Fruit fly (Drosophila melanogaster): ENCODE results near the gene CG45067.

The CG45067 gene

dm6 chr3L:3080084-3080994 lies 33.9 kb downstream of the CG45067 start (continued):
- TF ChIP-seq CG9932 (GFP tag; IDR thresholded peaks at IDR 0.05), result no peak
- TF ChIP-seq Dfd (GFP tag; optimal IDR thresholded peaks at IDR 0.05), result no peak
- no peak for TF ChIP-seq Camta (GFP tag; optimal IDR thresholded peaks at IDR 0.05)
- no peak for TF ChIP-seq zf30C (GFP tag; optimal IDR thresholded peaks at IDR 0.05)
- TF ChIP-seq CG1024 (GFP tag; IDR thresholded peaks at IDR 0.05), result no peak
- peak; percentile 53 for TF ChIP-seq stc (GFP tag; IDR thresholded peaks at IDR 0.05)
- TF ChIP-seq nom (GFP tag; optimal IDR thresholded peaks at IDR 0.05), result no peak
- peak; percentile 95 for TF ChIP-seq CG6654 (GFP tag; optimal IDR thresholded peaks at IDR 0.05)
- TF ChIP-seq CG2889 (GFP tag; IDR thresholded peaks at IDR 0.05), result no peak
- TF ChIP-seq CG2199 (GFP tag; IDR thresholded peaks at IDR 0.05), result 0 out of 3 replicates have a peak, but pooled peaks have one; percentile 25
- TF ChIP-seq CG6689 (GFP tag; IDR thresholded peaks at IDR 0.05), result peak; percentile 43
- TF ChIP-seq psq (GFP tag; optimal IDR thresholded peaks at IDR 0.05), result no peak
- TF ChIP-seq dm (GFP tag; optimal IDR thresholded peaks at IDR 0.05), result no peak
- no peak for TF ChIP-seq esg (GFP tag; conservative IDR thresholded peaks at IDR 0.05)
- TF ChIP-seq jumu (GFP tag; optimal IDR thresholded peaks at IDR 0.05), result no peak
- no peak for TF ChIP-seq TFAM (GFP tag; optimal IDR thresholded peaks at IDR 0.05)
- TF ChIP-seq CG30403 (GFP tag; optimal IDR thresholded peaks at IDR 0.05), result no peak
- no peak for TF ChIP-seq CG10431 (GFP tag; optimal IDR thresholded peaks at IDR 0.05)
- no peak for TF ChIP-seq her (GFP tag; optimal IDR thresholded peaks at IDR 0.05)
- peak; percentile 27; the same call in 1 of the 3 replicates for TF ChIP-seq Dbx (GFP tag; IDR thresholded peaks at IDR 0.05)
- TF ChIP-seq sna (GFP tag; IDR thresholded peaks at IDR 0.05; ENCODE audit: partially characterized antibody), result no peak
- no peak for TF ChIP-seq pzg (GFP tag; optimal IDR thresholded peaks at IDR 0.05)
- no peak for TF ChIP-seq CG7271 (tag; optimal IDR thresholded peaks at IDR 0.05)
- TF ChIP-seq ERR (GFP tag; optimal IDR thresholded peaks at IDR 0.05), result no peak
- TF ChIP-seq tio (GFP tag; optimal IDR thresholded peaks at IDR 0.05), result no peak
- no peak for TF ChIP-seq CG13123 (GFP tag; optimal IDR thresholded peaks at IDR 0.05)
- TF ChIP-seq CG12744 (GFP tag; optimal IDR thresholded peaks at IDR 0.05), result no peak
- TF ChIP-seq trh (GFP tag; optimal IDR thresholded peaks at IDR 0.05), result no peak
- peak; percentile 95 for TF ChIP-seq mirr (GFP tag; optimal IDR thresholded peaks at IDR 0.05)
- TF ChIP-seq Bteb2 (GFP tag; optimal IDR thresholded peaks at IDR 0.05), result no peak
- TF ChIP-seq ftz-f1 (GFP tag; optimal IDR thresholded peaks at IDR 0.05), result peak; percentile 19
- no peak for TF ChIP-seq CkIIα-i1 (GFP tag; IDR thresholded peaks at IDR 0.05)
- no peak for TF ChIP-seq gfzf (GFP tag; optimal IDR thresholded peaks at IDR 0.05)
- peak; percentile 45 for TF ChIP-seq Vsx1 (GFP tag; optimal IDR thresholded peaks at IDR 0.05)
- TF ChIP-seq wor (GFP tag; IDR thresholded peaks at IDR 0.05), result peak; percentile 23; the same call in 1 of the 2 replicates
- no peak for TF ChIP-seq lilli (GFP tag; optimal IDR thresholded peaks at IDR 0.05)
- TF ChIP-seq chif (GFP tag; optimal IDR thresholded peaks at IDR 0.05), result peak in 1 of 2 experiments; percentile 1
- no peak for TF ChIP-seq CG10565 (GFP tag; optimal IDR thresholded peaks at IDR 0.05)
- TF ChIP-seq Fer1 (GFP tag; optimal IDR thresholded peaks at IDR 0.05), result peak; percentile 32
- no peak for TF ChIP-seq Kr (GFP tag; optimal IDR thresholded peaks at IDR 0.05)
- no peak for TF ChIP-seq CG15696 (tag; optimal IDR thresholded peaks at IDR 0.05)
- no peak for TF ChIP-seq NK7.1 (GFP tag; optimal IDR thresholded peaks at IDR 0.05)
- no peak for TF ChIP-seq Bgb (GFP tag; IDR thresholded peaks at IDR 0.05; ENCODE audit: partially characterized antibody)
- TF ChIP-seq HLH3B (GFP tag; IDR thresholded peaks at IDR 0.05), result peak; percentile 55
- 0 out of 2 replicates have a peak, but pooled peaks have one; percentile 45 for TF ChIP-seq CG14014 (GFP tag; IDR thresholded peaks at IDR 0.05)
- TF ChIP-seq dati (GFP tag; IDR thresholded peaks at IDR 0.05), result no peak
- TF ChIP-seq HLH54F (GFP tag; optimal IDR thresholded peaks at IDR 0.05), result no peak
- no peak for TF ChIP-seq ind (GFP tag; optimal IDR thresholded peaks at IDR 0.05)
- no peak for TF ChIP-seq H2.0 (GFP tag; IDR thresholded peaks at IDR 0.05)
- TF ChIP-seq amos (GFP tag; IDR thresholded peaks at IDR 0.05; ENCODE audit: partially characterized antibody), result no peak

Data from whole organism, embryonic.